Worm (Caenorhabditis elegans): ENCODE data around the gene chca-1.

The chca-1 gene

DNA sequence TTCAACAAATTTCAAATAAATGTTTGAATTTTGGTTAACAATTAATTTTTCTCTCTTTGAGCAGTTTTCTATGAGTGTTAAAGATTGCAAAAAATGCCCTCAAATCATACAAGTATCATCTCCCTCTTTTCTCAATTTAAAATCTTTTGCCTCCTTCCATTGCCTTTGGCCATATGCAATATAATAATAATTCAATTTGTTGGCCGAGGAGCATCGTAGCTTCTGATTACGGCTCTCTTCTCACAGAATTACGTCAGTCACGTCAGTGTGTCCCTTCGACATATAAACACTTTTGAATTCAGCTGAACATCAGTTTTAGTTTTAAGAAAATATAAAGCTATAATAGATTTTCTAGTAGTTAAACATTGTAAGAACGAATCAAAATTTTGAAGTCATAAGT lies 4.4 kb downstream of the chca-1 start:
- TF ChIP-seq dao-5 (tag; optimal IDR thresholded peaks at IDR 0.05), result no peak
- no peak for TF ChIP-seq W03F9.2 (tag; optimal IDR thresholded peaks at IDR 0.05)
- TF ChIP-seq him-1 (tag; optimal IDR thresholded peaks at IDR 0.05), result no peak

DNA sequence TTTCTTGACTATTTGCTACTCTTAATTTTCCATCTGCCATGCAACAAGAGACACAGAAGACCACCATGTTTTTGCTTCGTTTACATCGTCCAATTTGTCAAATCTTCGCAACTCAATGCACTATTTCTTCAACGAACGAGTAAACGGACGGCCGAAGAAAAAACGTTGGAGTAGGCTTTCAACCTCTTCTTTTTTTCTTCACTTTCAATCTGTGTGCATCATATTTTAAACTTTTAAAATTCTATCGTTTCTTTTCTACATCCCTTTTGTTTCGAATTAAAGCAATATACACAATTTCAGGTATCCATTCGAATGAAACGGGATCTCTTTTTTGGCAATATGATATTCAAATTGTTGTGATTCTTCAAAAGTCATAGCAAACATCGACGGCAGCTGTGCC lies 6.6 kb downstream of the chca-1 start, which contains the start of gene acc-1:
Gene acc-1 (plus strand): TSS at position 301 of the 400 bp plus-strand sequence.
- TF ChIP-seq dao-5 (tag; optimal IDR thresholded peaks at IDR 0.05), result no peak
- TF ChIP-seq him-1 (tag; optimal IDR thresholded peaks at IDR 0.05), result no peak
- TF ChIP-seq W03F9.2 (tag; optimal IDR thresholded peaks at IDR 0.05), result no peak

DNA sequence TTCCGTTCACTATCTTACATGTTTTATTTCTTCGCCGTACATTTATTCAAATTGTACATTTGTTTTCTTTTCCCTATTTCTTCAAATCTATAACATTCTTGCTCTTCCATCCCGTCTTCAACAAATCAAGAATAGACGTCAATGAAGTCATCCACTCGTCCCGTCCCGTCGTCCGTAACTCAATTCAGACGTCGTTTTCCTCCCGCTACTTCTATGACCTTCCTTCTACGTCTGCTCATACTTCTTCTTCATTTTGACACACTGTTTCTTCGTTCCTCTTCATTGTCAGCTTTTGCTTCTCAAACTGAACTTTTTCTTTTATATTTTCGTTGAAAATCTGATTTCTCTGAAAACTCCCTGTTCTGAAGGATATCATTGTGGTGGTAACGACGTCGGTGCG lies 8.8 kb downstream of the chca-1 start:
- no peak for TF ChIP-seq dao-5 (tag; optimal IDR thresholded peaks at IDR 0.05)

DNA sequence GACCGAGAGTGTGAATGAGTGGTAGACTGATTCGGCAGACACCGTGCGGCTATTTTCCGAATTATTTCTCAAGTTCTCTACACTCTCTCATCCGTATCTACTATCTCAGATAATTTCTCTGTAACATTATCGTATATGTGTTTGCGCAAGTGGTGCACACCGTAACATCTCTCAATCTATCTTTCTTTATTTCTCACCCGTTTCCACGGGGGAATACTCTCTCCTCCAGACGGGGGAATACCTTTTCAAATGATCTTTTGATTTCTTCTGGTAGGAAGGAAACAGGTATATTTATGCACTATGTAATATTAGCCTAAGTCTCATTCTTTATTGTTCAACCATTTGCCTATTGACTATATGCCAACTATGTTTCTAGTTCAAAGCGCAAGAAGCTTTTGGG lies 15.9 kb downstream of the chca-1 start:
- TF ChIP-seq him-1 (tag; optimal IDR thresholded peaks at IDR 0.05), result no peak
- no peak for TF ChIP-seq W03F9.2 (tag; optimal IDR thresholded peaks at IDR 0.05)
- TF ChIP-seq dao-5 (tag; optimal IDR thresholded peaks at IDR 0.05), result no peak

DNA sequence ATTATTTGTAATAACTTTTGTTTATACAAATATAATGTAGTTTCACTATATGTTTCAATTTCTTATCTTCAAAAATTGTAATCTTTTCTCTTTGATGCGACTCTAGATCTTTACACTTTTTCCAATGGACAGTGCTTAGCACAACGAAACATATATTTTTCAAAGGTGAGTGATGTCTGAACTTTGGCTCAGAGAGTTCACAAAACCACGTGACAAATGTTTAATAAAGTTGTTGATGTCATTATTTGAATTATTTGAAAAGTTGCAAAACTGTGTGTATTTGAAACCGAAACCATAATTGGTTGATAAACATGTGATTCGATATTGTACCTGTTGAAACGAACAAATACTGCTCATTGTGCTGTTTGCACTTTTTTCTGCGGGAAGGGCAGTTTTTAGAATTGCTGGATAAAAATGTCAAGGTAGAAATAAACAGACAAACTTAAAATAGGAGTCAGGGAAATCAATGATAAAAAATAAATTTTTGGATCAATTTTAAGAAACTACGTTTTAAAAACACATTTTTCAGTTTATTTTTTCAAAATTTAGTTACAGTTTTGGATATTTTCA lies 17.0 kb downstream of the chca-1 start:
- no peak for TF ChIP-seq dao-5 (tag; optimal IDR thresholded peaks at IDR 0.05)
- TF ChIP-seq him-1 (tag; optimal IDR thresholded peaks at IDR 0.05), result no peak
- no peak for TF ChIP-seq W03F9.2 (tag; optimal IDR thresholded peaks at IDR 0.05)

DNA sequence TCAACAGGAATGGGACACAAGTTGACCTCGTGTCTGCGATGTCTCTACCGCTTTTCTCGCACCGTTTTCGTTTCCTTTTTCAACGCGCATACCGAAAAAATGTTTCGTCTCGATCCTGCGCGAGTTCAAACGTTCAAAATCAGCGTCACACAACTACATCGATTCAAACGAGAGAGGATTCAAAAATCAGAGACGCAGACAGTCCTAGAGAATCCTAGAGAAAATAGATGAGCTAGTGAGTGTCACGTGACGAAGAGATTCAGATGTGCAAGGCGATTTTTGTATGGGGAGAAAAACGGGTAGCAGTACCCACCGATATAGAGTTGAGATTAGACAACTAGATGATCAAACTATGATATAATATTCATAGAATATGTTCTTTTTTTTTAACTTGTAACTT lies 18.8 kb downstream of the chca-1 start:
- TF ChIP-seq W03F9.2 (tag; optimal IDR thresholded peaks at IDR 0.05) (no peak), him-1 (tag; optimal IDR thresholded peaks at IDR 0.05) (no peak), dao-5 (tag; optimal IDR thresholded peaks at IDR 0.05) (no peak)

DNA sequence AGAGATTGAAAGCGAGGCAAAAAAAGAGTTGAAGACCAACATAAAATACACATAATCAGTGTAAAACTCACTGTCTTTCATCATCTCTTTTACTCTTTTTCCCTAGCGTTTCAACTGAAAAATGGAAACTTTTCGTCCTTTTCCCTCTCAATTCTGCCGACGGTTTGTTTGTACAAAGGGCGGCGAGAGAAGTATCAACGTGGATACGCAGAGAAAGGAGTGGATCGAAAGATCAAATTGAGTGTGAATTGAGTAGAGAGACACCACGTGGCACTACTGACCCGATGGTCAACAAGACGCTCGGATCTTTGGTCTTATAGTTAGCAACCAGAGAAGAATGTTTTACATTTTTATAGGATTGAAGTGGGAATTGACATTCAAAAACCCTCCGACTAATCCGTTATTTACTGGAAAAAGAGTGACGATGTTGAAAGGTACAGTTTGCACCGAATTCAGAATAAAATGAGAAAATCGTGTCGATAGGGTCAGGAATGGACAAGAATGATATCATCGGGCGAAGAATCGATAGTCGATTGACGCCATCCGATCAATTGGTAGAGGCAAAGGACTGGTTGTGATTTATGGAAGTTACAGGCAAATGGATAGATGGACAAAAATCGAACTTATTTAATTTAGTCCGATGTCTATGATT lies 19.9 kb downstream of the chca-1 start:
- TF ChIP-seq W03F9.2 (tag; optimal IDR thresholded peaks at IDR 0.05) (no peak), him-1 (tag; optimal IDR thresholded peaks at IDR 0.05) (no peak), dao-5 (tag; optimal IDR thresholded peaks at IDR 0.05) (no peak)

DNA sequence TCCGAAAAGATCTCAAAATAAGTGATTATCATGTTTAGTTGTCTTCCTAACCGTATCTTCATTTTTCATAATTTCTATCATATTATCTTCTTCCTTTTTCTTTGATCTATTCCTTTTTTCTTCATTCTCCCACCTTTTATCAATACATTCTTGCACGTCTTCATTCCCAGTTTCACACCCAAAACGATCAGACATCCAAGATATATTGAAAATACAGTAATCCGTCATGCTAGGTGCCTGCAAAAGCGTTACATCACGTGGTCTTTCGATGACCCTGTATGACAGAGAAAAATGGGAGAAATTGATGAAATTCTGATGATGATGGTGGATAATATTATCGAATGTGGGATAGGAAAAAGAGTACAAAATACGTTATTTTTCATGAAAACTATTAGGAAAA lies 21.2 kb downstream of the chca-1 start:
- TF ChIP-seq W03F9.2 (tag; optimal IDR thresholded peaks at IDR 0.05) (no peak), dao-5 (tag; optimal IDR thresholded peaks at IDR 0.05) (no peak), him-1 (tag; optimal IDR thresholded peaks at IDR 0.05) (no peak)

DNA sequence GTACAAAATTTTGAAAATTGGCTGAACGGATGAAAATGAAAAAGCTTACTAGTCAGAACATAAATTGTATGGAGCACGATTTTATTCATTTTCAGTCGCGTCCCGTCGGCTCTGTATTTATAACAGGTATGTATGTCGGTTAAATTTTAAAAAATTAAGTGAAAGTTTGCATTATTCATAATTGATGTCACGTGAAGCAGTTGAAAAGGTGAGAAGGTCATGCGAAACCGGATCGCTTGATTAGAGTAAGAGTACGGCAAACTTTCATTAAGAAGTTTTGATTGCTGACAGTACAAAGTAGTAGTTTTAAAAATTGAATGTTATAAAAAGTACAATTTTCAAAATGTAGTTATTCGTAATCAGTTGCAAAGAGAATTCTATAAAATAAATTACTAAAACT lies 22.0 kb downstream of the chca-1 start:
- TF ChIP-seq him-1 (tag; optimal IDR thresholded peaks at IDR 0.05) (no peak), dao-5 (tag; optimal IDR thresholded peaks at IDR 0.05) (no peak), W03F9.2 (tag; optimal IDR thresholded peaks at IDR 0.05) (no peak)

DNA sequence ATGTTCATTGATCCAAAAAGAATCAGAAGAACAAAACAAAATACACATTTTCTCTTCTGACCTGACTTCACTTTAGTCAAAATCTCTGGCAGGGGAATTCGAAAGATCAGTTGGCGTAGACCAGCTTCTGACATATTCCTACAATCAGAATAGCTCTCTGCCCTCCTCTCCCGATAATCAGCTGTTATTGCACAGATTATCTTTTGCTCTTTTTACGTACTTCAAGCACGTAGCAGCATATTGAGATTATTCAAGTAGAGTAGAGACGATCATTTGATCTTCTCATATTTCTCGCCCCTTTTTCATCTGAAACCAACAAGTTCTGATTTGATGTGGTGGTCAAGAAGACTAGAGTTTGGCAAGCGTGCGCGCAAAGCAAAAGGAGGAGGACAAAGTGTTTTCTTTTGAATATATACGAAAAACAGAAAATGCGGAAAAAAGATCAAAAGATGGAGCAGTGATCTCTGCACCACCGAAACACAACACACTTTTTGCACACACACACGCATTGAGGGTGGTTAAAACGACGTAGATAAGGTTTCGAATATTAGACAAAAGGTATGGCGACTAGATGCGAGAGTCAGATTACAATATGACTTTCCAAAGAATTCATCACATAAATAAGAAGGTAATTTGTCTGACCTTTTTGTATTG lies 22.6 kb downstream of the chca-1 start:
- TF ChIP-seq dao-5 (tag; optimal IDR thresholded peaks at IDR 0.05) (no peak), him-1 (tag; optimal IDR thresholded peaks at IDR 0.05) (no peak), W03F9.2 (tag; optimal IDR thresholded peaks at IDR 0.05) (no peak)

DNA sequence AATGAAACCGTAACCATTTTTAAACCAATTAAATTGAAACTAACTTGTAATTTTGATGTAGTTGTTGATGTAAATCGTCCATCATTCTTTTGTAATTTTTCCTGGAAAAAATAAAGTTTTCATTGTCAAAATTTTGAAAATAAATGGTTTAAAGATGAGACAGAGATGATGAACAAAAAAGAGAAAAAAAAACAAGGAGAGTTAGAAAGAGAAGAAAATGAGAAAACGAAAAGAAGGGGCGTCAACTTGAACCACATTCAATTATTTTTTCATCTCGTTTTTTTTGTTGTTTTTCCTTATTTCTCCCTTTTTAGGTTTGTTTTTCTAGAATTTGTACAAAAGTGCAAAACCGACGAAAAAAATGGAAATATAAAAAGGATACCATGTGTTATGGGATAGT lies 24.4 kb downstream of the chca-1 start, which contains the start of gene nhr-34:
Gene nhr-34 (minus strand): TSS at position 101 of the 400 bp plus-strand sequence.
- TF ChIP-seq dao-5 (tag; optimal IDR thresholded peaks at IDR 0.05) (no peak), W03F9.2 (tag; optimal IDR thresholded peaks at IDR 0.05) (no peak), him-1 (tag; optimal IDR thresholded peaks at IDR 0.05) (no peak)

DNA sequence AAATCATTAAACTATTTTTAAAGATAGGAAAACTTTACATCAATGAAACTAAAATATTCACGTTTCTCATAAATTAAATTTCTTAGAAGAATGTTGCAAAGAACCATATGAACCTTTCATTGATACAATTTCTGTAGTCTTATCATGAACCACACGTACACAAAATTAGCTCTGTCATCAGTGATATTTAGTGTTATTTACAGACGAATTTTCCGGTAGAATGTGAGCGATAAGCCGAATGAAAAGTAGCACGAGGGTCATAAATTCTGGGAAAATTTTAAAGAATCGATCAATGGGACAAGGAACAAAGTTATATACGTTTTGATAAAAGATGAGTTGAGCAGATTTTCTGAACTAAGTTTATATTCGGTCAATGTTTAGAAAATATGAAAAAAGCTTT lies 25.3 kb downstream of the chca-1 start:
- TF ChIP-seq W03F9.2 (tag; optimal IDR thresholded peaks at IDR 0.05) (no peak), dao-5 (tag; optimal IDR thresholded peaks at IDR 0.05) (no peak), him-1 (tag; optimal IDR thresholded peaks at IDR 0.05) (no peak)

DNA sequence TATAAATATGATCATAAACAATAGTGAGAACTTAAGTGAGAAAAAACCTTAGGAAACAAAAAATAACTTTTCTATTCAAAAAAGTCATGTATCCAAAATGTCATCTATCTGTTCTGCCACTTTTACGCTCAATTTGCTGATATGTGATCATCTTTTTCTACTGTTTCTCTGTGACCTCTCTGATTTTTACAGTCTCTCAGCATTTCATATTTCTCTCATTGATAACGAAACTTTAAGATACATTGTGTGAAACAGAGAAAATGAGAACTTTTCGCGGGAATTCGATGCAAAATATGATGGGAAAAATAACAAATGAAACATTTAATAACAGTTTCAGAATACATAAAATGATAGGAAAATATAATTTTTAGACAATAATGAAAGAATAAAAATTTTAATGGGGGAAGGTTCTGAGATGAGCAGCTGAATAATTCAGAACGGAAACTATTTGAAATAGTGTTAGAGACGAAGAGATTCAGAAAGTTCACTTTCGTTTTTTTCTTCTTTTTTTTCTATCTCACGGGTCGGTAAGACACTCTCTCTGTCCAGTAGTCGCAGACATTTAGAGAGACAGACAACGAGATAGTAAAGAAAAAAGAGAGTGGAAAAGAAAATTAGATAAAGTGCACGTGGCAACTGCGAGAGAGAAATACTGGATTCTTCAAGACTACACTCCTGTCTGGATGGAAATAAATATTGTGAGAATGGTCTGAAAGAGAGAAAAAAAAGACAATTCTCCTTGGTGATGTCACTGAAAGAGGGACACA lies 26.2 kb downstream of the chca-1 start:
- TF ChIP-seq dao-5 (tag; optimal IDR thresholded peaks at IDR 0.05), result no peak
- peak; percentile 1 for TF ChIP-seq him-1 (tag; optimal IDR thresholded peaks at IDR 0.05)
- peak; percentile 49 for TF ChIP-seq W03F9.2 (tag; optimal IDR thresholded peaks at IDR 0.05)

DNA sequence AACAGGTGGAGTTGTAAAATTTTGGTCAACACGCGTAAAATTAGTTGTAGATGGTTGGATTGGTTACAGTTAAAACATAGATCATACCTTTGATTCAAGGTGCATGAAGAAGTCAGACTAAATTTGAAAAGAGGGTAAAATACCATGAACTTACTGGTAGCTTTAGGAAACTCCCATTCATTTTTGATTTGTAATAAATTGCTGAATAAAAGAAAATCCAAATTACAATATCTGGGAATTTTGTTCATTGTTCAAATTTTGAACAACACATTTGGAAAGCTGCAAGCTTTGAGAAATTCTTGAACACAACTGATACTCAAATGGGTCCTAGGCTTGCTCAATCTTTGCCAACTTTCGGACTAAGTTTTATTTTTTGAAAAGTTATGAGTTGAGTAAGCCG lies 26.8 kb downstream of the chca-1 start:
- TF ChIP-seq him-1 (tag; optimal IDR thresholded peaks at IDR 0.05) (no peak), dao-5 (tag; optimal IDR thresholded peaks at IDR 0.05) (no peak), W03F9.2 (tag; optimal IDR thresholded peaks at IDR 0.05) (no peak)
